Fruit fly (Drosophila melanogaster) whole organism, pupa: ENCODE data around the gene lute.

Source experiments
- CG12605 ChIP-seq: fragments of 200-800 bp; sonication (Bioruptor generic); IDR thresholded peaks from 2 replicates; pipeline ENCODE4 v1.3.6; 2022; ENCODE audit warnings: missing biosample characterization, missing genetic modification characterization
- CG14655 ChIP-seq: fragments of 200-800 bp; sonication (Bioruptor generic); optimal IDR thresholded peaks from 3 replicates; lab custom pipeline; 2017; ENCODE audit warnings: mild to moderate bottlenecking, missing biosample characterization, missing genetic modification reagents, missing genetic modification characterization
- CG15710 ChIP-seq: fragments of 200-800 bp; sonication (Bioruptor generic); optimal IDR thresholded peaks from 2 replicates; lab custom pipeline; 2018; ENCODE audit warnings: missing biosample characterization, mild to moderate bottlenecking, missing genetic modification characterization, moderate library complexity
- CG17806 ChIP-seq: fragments of 200-800 bp; sonication (Bioruptor generic); optimal IDR thresholded peaks from 2 replicates; lab custom pipeline; 2018; ENCODE audit warnings: missing biosample characterization, mild to moderate bottlenecking, missing genetic modification characterization, moderate library complexity
- CG32121 ChIP-seq: fragments of 200-800 bp; sonication (Bioruptor generic); IDR thresholded peaks from 2 replicates; pipeline ENCODE4 v1.3.6; 2022; ENCODE audit warnings: missing biosample characterization, missing genetic modification characterization
- CG34367 ChIP-seq: fragments of 200-800 bp; sonication (Bioruptor generic); optimal IDR thresholded peaks from 2 replicates; lab custom pipeline; 2018; ENCODE audit warnings: missing biosample characterization, mild to moderate bottlenecking, missing genetic modification characterization
- CG8301 ChIP-seq: fragments of 200-800 bp; sonication (Bioruptor generic); optimal IDR thresholded peaks from 2 replicates; lab custom pipeline; 2018; ENCODE audit warnings: missing biosample characterization, mild to moderate bottlenecking, missing genetic modification characterization
- CG9948 ChIP-seq: fragments of 200-800 bp; sonication (Bioruptor generic); optimal IDR thresholded peaks from 2 replicates; lab custom pipeline; 2018; ENCODE audit warnings: missing biosample characterization, mild to moderate bottlenecking, missing genetic modification characterization, moderate library complexity
- EcR ChIP-seq: fragments of 200-800 bp; sonication (Bioruptor generic); optimal IDR thresholded peaks from 3 replicates; lab custom pipeline; 2019; ENCODE audit warnings: missing biosample characterization, missing genetic modification characterization, mild to moderate bottlenecking, moderate library complexity, missing genetic modification reagents
- Pif1A ChIP-seq: fragments of 200-800 bp; sonication (Bioruptor generic); optimal IDR thresholded peaks from 3 replicates; lab custom pipeline; 2016; ENCODE audit warnings: missing biosample characterization, missing genetic modification characterization
- Pif1B ChIP-seq: fragments of 200-800 bp; sonication (Bioruptor generic); optimal IDR thresholded peaks from 3 replicates; lab custom pipeline; 2016; ENCODE audit warnings: missing biosample characterization, missing genetic modification characterization
- gl ChIP-seq: fragments of 200-800 bp; sonication (Bioruptor generic); optimal IDR thresholded peaks from 2 replicates; lab custom pipeline; 2018; ENCODE audit warnings: missing biosample characterization, mild to moderate bottlenecking, missing genetic modification characterization

dm6 chr3R:17409319-17409718 is 29.6 kb downstream of the lute start, which contains the start of gene CG5860:
- TF ChIP-seq CG8301 (tag; lab: Kevin White, UChicago) (no peak), CG12605 (GFP tag; lab: Robert Waterston, UW) (no peak), CG34367 (tag; lab: Kevin White, UChicago) (no peak), CG15710 (tag; lab: Kevin White, UChicago) (no peak), CG9948 (tag; lab: Kevin White, UChicago) (no peak), EcR (GFP tag; lab: Kevin White, UChicago) (no peak), gl (tag; lab: Kevin White, UChicago) (no peak), CG32121 (GFP tag; lab: Robert Waterston, UW) (no peak), Pif1A (no peak), CG17806 (no peak), Pif1B (GFP tag; lab: Kevin White, UChicago) (no peak), CG14655 (GFP tag; lab: Kevin White, UChicago) (no peak)
